Fruit fly (Drosophila melanogaster): ENCODE results near the gene bif.

Gene bif

DNA sequence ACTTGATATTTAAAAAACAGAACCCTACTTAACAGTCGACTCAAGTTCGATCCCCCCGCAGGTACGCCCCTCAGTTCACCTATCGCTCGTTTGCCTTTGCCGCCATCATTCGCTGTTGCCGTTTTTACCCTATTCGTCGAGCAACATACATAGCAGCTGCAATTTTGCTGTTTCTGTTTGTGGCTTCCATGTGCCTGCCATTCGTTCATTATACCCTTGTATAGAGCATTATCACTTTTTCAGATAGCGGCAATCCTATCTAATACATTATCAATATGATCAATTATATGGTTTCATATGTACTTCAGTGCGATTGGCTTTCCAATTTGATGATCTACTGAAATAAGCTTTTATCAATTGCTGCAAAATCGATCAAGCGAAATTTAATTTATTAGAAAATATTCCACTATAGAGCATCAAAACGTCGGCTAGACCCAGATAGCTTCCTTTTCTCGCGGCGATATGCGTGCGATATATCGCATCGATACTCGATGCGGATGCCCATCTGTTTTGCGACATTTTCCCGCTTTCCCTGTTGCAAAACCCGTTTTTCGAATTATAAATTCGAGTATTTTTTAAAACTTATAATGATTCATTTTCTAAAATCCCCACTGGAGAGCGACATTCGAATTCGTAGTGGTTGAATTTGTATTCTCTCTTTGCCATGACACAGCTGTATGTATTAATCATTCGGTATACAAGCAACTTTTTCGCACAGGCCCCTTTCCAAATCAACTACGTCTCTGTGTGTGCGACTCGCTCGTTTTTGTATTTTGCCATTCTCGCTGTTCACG, 37.4 kb downstream of the bif start (continued):
- TF ChIP-seq CG3838 (GFP tag; optimal IDR thresholded peaks at IDR 0.05) (peak; percentile 44), CG31388 (GFP tag; optimal IDR thresholded peaks at IDR 0.05) (peak; percentile 82), tgo (GFP tag; IDR thresholded peaks at IDR 0.05) (peak; percentile 76), CG11456 (GFP tag; IDR thresholded peaks at IDR 0.05) (peak; percentile 68), lilli (GFP tag; optimal IDR thresholded peaks at IDR 0.05) (peak; percentile 83), NK7.1 (GFP tag; optimal IDR thresholded peaks at IDR 0.05) (peak; percentile 76), luna (GFP tag; optimal IDR thresholded peaks at IDR 0.05) (peak; percentile 25), CG1602 (GFP tag; optimal IDR thresholded peaks at IDR 0.05) (peak; percentile 90), Hmr (GFP tag; optimal IDR thresholded peaks at IDR 0.05) (peak; percentile 88), dimm (GFP tag; IDR thresholded peaks at IDR 0.05) (no peak), YL-1 (GFP tag; optimal IDR thresholded peaks at IDR 0.05) (peak; percentile 24), Trl (optimal IDR thresholded peaks at IDR 0.05) (peak in 1 of 2 experiments; percentile 7), Trl (GFP tag; optimal IDR thresholded peaks at IDR 0.05) (peak; percentile 66), CG1529 (GFP tag; optimal IDR thresholded peaks at IDR 0.05) (peak; percentile 84), HmgD (GFP tag; optimal IDR thresholded peaks at IDR 0.05) (no peak), CG17829 (tag; optimal IDR thresholded peaks at IDR 0.05) (peak; percentile 90), CG34224 (GFP tag; IDR thresholded peaks at IDR 0.05; ENCODE audit: partially characterized antibody) (peak; percentile 76), sc (optimal IDR thresholded peaks at IDR 0.05) (no peak), sc (GFP tag; optimal IDR thresholded peaks at IDR 0.05) (peak; percentile 85), CG12391 (tag; optimal IDR thresholded peaks at IDR 0.05) (peak; percentile 89), esg (GFP tag; conservative IDR thresholded peaks at IDR 0.05) (peak; percentile 76), Bgb (GFP tag; IDR thresholded peaks at IDR 0.05; ENCODE audit: partially characterized antibody) (peak; percentile 51), CG14667 (GFP tag; IDR thresholded peaks at IDR 0.05) (peak; percentile 58), otp (GFP tag; IDR thresholded peaks at IDR 0.05) (peak; percentile 70; the same call in 2 of the 3 replicates), dpn (GFP tag; optimal IDR thresholded peaks at IDR 0.05) (peak; percentile 79 to 91), grau (tag; optimal IDR thresholded peaks at IDR 0.05) (peak; percentile 92), sima (GFP tag; optimal IDR thresholded peaks at IDR 0.05) (peak; percentile 61)

DNA sequence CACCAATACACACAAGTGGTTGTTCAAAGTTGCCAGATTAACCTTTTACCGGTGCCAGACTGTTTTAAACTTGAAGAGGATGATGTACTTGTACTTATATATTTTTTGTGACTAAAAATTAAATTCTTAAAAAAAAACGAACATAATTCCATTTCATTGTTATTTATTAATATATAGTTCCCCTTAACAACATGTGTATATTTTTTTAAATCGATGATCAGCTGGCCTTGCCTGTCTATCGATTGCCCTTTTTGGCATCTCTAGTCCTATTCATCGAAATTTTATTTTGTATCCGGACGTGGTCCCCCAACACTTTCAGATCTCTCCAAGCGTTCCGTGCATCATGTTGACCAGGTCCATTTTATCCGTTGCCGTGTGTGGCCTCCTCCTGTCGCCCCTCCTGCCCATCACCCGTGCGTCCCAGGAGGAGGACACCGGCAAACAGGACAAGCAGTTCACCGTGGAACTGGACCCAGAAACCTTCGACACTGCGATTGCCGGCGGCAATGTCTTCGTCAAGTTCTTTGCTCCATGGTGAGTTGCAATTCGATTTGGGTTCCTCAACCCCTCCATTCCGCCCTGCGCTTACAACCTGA, 38.1 kb downstream of the bif start, which contains the start of gene prtp:
Gene prtp (plus strand): TSS at position 26 of the 596 bp plus-strand sequence.
- TF ChIP-seq H2.0 (GFP tag; IDR thresholded peaks at IDR 0.05) (no peak), Hr3 (GFP tag; optimal IDR thresholded peaks at IDR 0.05) (no peak), CG17361 (GFP tag; IDR thresholded peaks at IDR 0.05) (no peak), Hmr (GFP tag; optimal IDR thresholded peaks at IDR 0.05) (peak; percentile 14), Gsc (GFP tag; IDR thresholded peaks at IDR 0.05) (no peak), CTCF (GFP tag; optimal IDR thresholded peaks at IDR 0.05) (peak; percentile 4), CG15073 (GFP tag; optimal IDR thresholded peaks at IDR 0.05) (no peak), CG17802 (tag; optimal IDR thresholded peaks at IDR 0.05) (no peak), NC2β (GFP tag; optimal IDR thresholded peaks at IDR 0.05) (no peak), row (GFP tag; IDR thresholded peaks at IDR 0.05) (peak; percentile 54; the same call in 2 of the 3 replicates), CG18476 (GFP tag; optimal IDR thresholded peaks at IDR 0.05) (peak; percentile 34), sima (GFP tag; optimal IDR thresholded peaks at IDR 0.05) (no peak), pzg (GFP tag; optimal IDR thresholded peaks at IDR 0.05) (peak; percentile 67), Camta (GFP tag; optimal IDR thresholded peaks at IDR 0.05) (peak; percentile 12), slbo (GFP tag; IDR thresholded peaks at IDR 0.05) (0 out of 2 replicates have a peak, but pooled peaks have one; percentile 3), CG12391 (tag; optimal IDR thresholded peaks at IDR 0.05) (peak; percentile 71), lilli (GFP tag; optimal IDR thresholded peaks at IDR 0.05) (peak; percentile 6), Sin3A (optimal IDR thresholded peaks at IDR 0.05) (peak; percentile 44), Scr (GFP tag; IDR thresholded peaks at IDR 0.05; ENCODE audit: partially characterized antibody) (peak; percentile 69), CG12659 (GFP tag; optimal IDR thresholded peaks at IDR 0.05) (peak; percentile 23), CG5245 (GFP tag; optimal IDR thresholded peaks at IDR 0.05) (no peak), Dp (GFP tag; optimal IDR thresholded peaks at IDR 0.05) (peak; percentile 41), bbx (GFP tag; IDR thresholded peaks at IDR 0.05; ENCODE audit: partially characterized antibody) (peak; percentile 32; the same call in 1 of the 2 replicates), amos (GFP tag; IDR thresholded peaks at IDR 0.05; ENCODE audit: partially characterized antibody) (peak; percentile 21; the same call in 1 of the 2 replicates), CG13123 (GFP tag; optimal IDR thresholded peaks at IDR 0.05) (no peak), CG8944 (GFP tag; optimal IDR thresholded peaks at IDR 0.05) (no peak)

Measured in whole organism, embryonic.